Worm (Caenorhabditis elegans): Measurements from ENCODE around the gene C10A4.3.

C10A4.3 gene

DNA sequence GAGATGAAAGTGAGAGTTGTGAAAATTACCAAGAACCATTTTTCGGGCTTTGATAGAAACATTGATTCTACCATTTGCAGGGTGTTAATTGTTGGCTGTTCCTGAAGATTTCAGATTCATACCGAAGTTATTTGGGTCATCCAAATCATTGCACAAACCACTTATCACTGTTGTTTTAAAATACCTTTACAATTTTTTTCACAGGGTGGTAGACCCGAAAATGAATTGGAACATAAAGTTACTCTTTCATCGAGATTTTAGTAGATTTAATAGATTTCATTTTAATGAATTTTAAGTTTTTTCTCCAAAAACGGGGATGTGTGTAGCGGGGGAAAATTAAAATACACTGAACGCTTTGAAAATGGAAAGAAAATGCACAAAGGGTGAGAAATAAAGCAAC is 9.9 kb downstream of the C10A4.3 start, which contains the start of gene C10A4.7:
C10A4.7 (minus strand) TSS at position 101 of the 400 bp plus-strand sequence.
- TF ChIP-seq ceh-36 (tag; optimal IDR thresholded peaks at IDR 0.05) (no peak), ama-1 (optimal IDR thresholded peaks at IDR 0.05) (no peak), tbx-11 (GFP tag; IDR thresholded peaks at IDR 0.05) (no peak), tra-4 (tag; optimal IDR thresholded peaks at IDR 0.05) (no peak), flt-1 (GFP tag; IDR thresholded peaks at IDR 0.05) (no peak), tbx-37 (GFP tag; conservative IDR thresholded peaks at IDR 0.05) (no peak), scrt-1 (GFP tag; IDR thresholded peaks at IDR 0.05) (no peak), aly-1 (tag; optimal IDR thresholded peaks at IDR 0.05) (no peak), ets-7 (tag; optimal IDR thresholded peaks at IDR 0.05) (no peak), B0310.2 (tag; optimal IDR thresholded peaks at IDR 0.05) (no peak), hmbx-1 (tag; optimal IDR thresholded peaks at IDR 0.05) (no peak)

DNA sequence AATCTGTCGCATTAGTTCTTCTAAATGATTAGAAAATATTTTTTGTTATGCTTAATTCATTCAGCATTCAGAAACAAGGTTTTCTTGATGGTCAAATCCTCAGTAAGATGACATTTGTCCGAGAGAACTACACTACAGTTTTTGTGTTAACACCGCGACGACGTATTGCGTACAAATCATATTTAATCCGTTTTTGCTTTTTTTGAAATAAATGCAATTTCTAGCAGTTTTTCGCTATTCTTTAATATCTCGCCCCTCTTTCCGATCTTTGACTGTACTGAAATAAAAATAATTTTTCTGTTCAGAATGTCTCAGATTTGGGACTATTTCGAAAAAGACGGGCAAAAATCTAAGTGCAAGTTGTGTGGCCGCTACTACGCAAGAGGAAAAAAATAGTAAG is 10.6 kb downstream of the C10A4.3 start, which contains the start of gene C10A4.1:
C10A4.1 (plus strand) TSS at position 301 of the 400 bp plus-strand sequence.
- TF ChIP-seq ceh-36 (tag; optimal IDR thresholded peaks at IDR 0.05) (no peak), F13C5.2 (tag; optimal IDR thresholded peaks at IDR 0.05) (no peak), tbx-37 (GFP tag; conservative IDR thresholded peaks at IDR 0.05) (no peak), ama-1 (optimal IDR thresholded peaks at IDR 0.05) (no peak), pes-1 (GFP tag; IDR thresholded peaks at IDR 0.05) (no peak), flt-1 (GFP tag; IDR thresholded peaks at IDR 0.05) (no peak), hmg-4 (GFP tag; optimal IDR thresholded peaks at IDR 0.05) (no peak), ceh-13 (GFP tag; optimal IDR thresholded peaks at IDR 0.05) (no peak), tra-4 (tag; optimal IDR thresholded peaks at IDR 0.05) (no peak)

DNA sequence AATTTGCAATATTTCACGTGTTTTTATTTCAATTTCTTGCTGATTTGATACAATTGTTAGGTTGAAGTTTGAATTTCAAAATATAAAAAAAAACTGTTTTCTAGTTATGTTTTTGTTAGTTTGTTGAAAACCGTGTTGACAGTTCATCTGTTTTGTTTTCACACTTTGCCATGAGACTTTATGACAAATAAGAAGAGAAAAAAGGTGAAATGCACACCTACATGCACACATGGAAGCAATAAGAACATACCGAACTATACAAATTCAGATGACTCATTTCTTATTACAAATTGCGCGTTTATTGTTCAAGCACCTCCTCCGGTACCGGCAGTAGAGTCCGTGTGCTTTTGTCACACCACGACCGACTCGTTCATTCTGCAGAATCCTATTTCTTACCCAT is 15.1 kb downstream of the C10A4.3 start, which contains the start of gene C10A4.9:
C10A4.9 (plus strand) TSS at position 301 of the 400 bp plus-strand sequence.
- TF ChIP-seq scrt-1 (GFP tag; IDR thresholded peaks at IDR 0.05) (no peak), hnd-1 (tag; optimal IDR thresholded peaks at IDR 0.05) (no peak), tbx-37 (GFP tag; conservative IDR thresholded peaks at IDR 0.05) (no peak), ets-7 (tag; optimal IDR thresholded peaks at IDR 0.05) (no peak), sea-1 (GFP tag; conservative IDR thresholded peaks at IDR 0.05) (no peak), pes-1 (GFP tag; IDR thresholded peaks at IDR 0.05) (no peak), ceh-13 (GFP tag; optimal IDR thresholded peaks at IDR 0.05) (no peak), B0310.2 (tag; optimal IDR thresholded peaks at IDR 0.05) (no peak), ama-1 (optimal IDR thresholded peaks at IDR 0.05) (no peak), hmg-4 (GFP tag; optimal IDR thresholded peaks at IDR 0.05) (no peak), F13C5.2 (tag; optimal IDR thresholded peaks at IDR 0.05) (no peak), tra-4 (tag; optimal IDR thresholded peaks at IDR 0.05) (no peak), hmbx-1 (tag; optimal IDR thresholded peaks at IDR 0.05) (no peak), aly-1 (tag; optimal IDR thresholded peaks at IDR 0.05) (no peak), flt-1 (GFP tag; IDR thresholded peaks at IDR 0.05) (no peak), ceh-36 (tag; optimal IDR thresholded peaks at IDR 0.05) (no peak), tbx-11 (GFP tag; IDR thresholded peaks at IDR 0.05) (no peak)

DNA sequence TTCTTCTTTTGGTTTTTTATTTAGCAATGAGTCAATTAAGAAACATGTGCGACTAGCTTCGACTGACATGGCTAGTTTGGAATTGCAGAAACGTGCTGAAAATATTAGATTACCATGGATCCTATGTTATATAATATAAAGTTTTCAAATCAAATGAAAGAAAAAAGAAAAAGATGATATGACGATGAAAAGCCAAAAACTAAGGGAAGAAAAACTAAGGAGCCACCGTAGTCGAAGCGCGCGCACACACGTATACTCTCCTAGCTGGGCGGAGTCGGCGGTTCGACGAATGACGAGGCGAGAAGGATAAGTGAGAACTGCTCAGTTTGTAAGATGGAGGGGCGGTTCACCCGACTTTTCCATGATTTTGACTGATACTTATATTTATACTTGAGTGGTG is 19.3 kb downstream of the C10A4.3 start, which contains the start of gene mnm-2:
mnm-2 (minus strand) TSS at position 101 of the 400 bp plus-strand sequence.
- no peak for TF ChIP-seq F13C5.2 (tag; optimal IDR thresholded peaks at IDR 0.05)
- TF ChIP-seq hnd-1 (tag; optimal IDR thresholded peaks at IDR 0.05) = no peak
- TF ChIP-seq hmg-4 (GFP tag; optimal IDR thresholded peaks at IDR 0.05) = no peak
- TF ChIP-seq hmbx-1 (tag; optimal IDR thresholded peaks at IDR 0.05) = no peak
- TF ChIP-seq pes-1 (GFP tag; IDR thresholded peaks at IDR 0.05) = no peak
- TF ChIP-seq ceh-36 (tag; optimal IDR thresholded peaks at IDR 0.05) = no peak
- TF ChIP-seq ama-1 (optimal IDR thresholded peaks at IDR 0.05) = no peak
- no peak for TF ChIP-seq ets-7 (tag; optimal IDR thresholded peaks at IDR 0.05)
- TF ChIP-seq aly-1 (tag; optimal IDR thresholded peaks at IDR 0.05) = no peak
- TF ChIP-seq tbx-11 (GFP tag; IDR thresholded peaks at IDR 0.05) = no peak
- no peak for TF ChIP-seq tra-4 (tag; optimal IDR thresholded peaks at IDR 0.05)
- no peak for TF ChIP-seq ceh-13 (GFP tag; optimal IDR thresholded peaks at IDR 0.05)
- TF ChIP-seq sea-1 (GFP tag; conservative IDR thresholded peaks at IDR 0.05) = no peak
- TF ChIP-seq flt-1 (GFP tag; IDR thresholded peaks at IDR 0.05) = no peak
- no peak for TF ChIP-seq tbx-37 (GFP tag; conservative IDR thresholded peaks at IDR 0.05)
- no peak for TF ChIP-seq scrt-1 (GFP tag; IDR thresholded peaks at IDR 0.05)
- TF ChIP-seq B0310.2 (tag; optimal IDR thresholded peaks at IDR 0.05) = no peak

DNA sequence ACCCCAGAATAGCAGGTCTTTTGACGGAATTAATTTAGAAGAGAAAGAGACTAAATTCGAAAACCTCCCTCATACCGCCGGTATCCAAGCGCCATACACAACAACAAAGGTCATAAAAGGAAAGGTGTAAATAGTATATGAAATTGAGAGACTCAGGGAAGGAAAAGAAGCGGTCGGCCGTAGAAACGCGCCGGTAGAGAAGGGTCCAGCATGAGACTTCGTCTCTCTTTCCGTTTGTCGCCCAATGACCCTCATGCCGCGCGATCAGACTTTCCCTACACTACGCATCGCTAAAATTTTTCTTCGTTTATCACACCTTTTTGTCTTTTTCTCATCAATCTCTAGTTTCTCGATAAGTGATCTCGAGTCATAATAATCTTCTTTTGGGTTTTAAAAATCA is 25.0 kb downstream of the C10A4.3 start:
- TF ChIP-seq scrt-1 (GFP tag; IDR thresholded peaks at IDR 0.05) (no peak), flt-1 (GFP tag; IDR thresholded peaks at IDR 0.05) (no peak)

DNA sequence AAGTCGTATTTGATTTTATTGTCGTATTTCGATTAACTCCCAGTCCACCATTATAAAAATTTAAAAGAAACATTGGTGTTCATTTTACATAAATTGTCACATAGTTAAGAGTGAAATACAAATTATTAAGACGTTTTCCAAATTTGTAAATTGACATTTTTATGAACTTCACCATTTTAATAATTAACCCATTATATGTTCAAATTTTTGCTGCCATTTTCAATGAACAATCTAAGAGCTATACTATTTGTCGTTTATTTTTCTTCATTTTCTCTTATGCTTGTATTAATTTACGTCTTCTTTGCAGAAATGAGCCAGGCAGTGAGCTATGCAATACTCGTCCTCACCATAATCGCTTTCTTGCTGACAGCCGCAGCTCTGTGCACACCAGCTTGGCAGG is 25.7 kb downstream of the C10A4.3 start, which contains the start of gene clc-2:
clc-2 (plus strand) TSS at position 301 of the 400 bp plus-strand sequence.
- TF ChIP-seq F13C5.2 (tag; optimal IDR thresholded peaks at IDR 0.05) (no peak), pes-1 (GFP tag; IDR thresholded peaks at IDR 0.05) (no peak), hmbx-1 (tag; optimal IDR thresholded peaks at IDR 0.05) (no peak), ceh-13 (GFP tag; optimal IDR thresholded peaks at IDR 0.05) (no peak), hnd-1 (tag; optimal IDR thresholded peaks at IDR 0.05) (no peak), B0310.2 (tag; optimal IDR thresholded peaks at IDR 0.05) (no peak), ama-1 (optimal IDR thresholded peaks at IDR 0.05) (no peak), tbx-37 (GFP tag; conservative IDR thresholded peaks at IDR 0.05) (no peak), ets-7 (tag; optimal IDR thresholded peaks at IDR 0.05) (no peak), flt-1 (GFP tag; IDR thresholded peaks at IDR 0.05) (no peak), hmg-4 (GFP tag; optimal IDR thresholded peaks at IDR 0.05) (no peak), scrt-1 (GFP tag; IDR thresholded peaks at IDR 0.05) (no peak), tbx-11 (GFP tag; IDR thresholded peaks at IDR 0.05) (no peak), tra-4 (tag; optimal IDR thresholded peaks at IDR 0.05) (no peak), aly-1 (tag; optimal IDR thresholded peaks at IDR 0.05) (no peak), sea-1 (GFP tag; conservative IDR thresholded peaks at IDR 0.05) (no peak), ceh-36 (tag; optimal IDR thresholded peaks at IDR 0.05) (no peak)

DNA sequence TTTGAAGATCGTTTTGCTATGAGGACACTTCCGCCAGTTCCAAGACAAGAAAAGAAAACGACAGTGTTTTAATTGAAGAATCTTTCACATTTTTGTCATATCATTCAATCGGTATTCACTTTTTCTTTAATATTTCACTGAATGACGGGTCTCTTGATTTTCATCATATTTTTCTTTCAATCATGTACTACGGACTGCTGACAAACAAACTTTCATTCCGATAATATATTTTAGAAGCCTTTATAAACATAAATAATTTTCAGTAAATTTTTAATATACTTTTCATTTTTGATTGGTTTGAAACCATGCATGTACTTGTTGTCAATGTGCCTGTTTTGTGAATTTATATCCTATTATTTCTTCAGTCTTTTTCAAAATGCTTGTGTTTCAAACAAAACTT is 27.8 kb downstream of the C10A4.3 start, which contains the start of gene clc-5:
clc-5 (plus strand) TSS at position 301 of the 400 bp plus-strand sequence.
- no peak for TF ChIP-seq hmg-4 (GFP tag; optimal IDR thresholded peaks at IDR 0.05)
- TF ChIP-seq ama-1 (optimal IDR thresholded peaks at IDR 0.05) = no peak
- no peak for TF ChIP-seq ets-7 (tag; optimal IDR thresholded peaks at IDR 0.05)
- no peak for TF ChIP-seq flt-1 (GFP tag; IDR thresholded peaks at IDR 0.05)
- no peak for TF ChIP-seq B0310.2 (tag; optimal IDR thresholded peaks at IDR 0.05)
- no peak for TF ChIP-seq tbx-11 (GFP tag; IDR thresholded peaks at IDR 0.05)
- no peak for TF ChIP-seq ceh-36 (tag; optimal IDR thresholded peaks at IDR 0.05)
- no peak for TF ChIP-seq hnd-1 (tag; optimal IDR thresholded peaks at IDR 0.05)
- no peak for TF ChIP-seq tra-4 (tag; optimal IDR thresholded peaks at IDR 0.05)
- TF ChIP-seq hmbx-1 (tag; optimal IDR thresholded peaks at IDR 0.05) = no peak
- no peak for TF ChIP-seq pes-1 (GFP tag; IDR thresholded peaks at IDR 0.05)
- TF ChIP-seq aly-1 (tag; optimal IDR thresholded peaks at IDR 0.05) = no peak
- no peak for TF ChIP-seq sea-1 (GFP tag; conservative IDR thresholded peaks at IDR 0.05)
- no peak for TF ChIP-seq tbx-37 (GFP tag; conservative IDR thresholded peaks at IDR 0.05)
